Worm (Caenorhabditis elegans): Measurements from ENCODE around the gene nspb-8.

Gene nspb-8

DNA sequence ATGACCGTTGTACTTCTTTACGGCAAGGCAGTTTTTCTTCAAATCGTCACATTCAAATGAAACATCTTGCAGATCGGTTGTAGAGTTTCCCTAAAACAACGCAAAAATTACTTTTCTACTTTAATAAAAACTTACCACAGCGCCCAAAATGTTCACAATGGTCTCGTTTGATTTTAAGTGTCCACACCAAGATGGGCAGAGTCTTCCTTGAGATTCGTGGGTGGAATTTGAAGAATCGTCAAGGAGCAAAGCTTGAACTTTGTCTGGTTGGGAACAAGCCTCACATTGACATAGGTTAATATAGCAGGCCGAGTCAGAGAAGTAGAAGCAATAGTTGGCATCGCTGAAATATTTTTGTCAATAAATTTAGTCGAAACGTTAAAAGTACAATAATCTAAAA is 24.6 kb upstream of the nspb-8 start (continued):
- TF ChIP-seq dmd-9 (GFP tag; IDR thresholded peaks at IDR 0.05) = no peak
- no peak for TF ChIP-seq egl-27 (tag; optimal IDR thresholded peaks at IDR 0.05)
- 0 out of 2 replicates have a peak, but pooled peaks have one; percentile 31 for TF ChIP-seq madf-9 (GFP tag; conservative IDR thresholded peaks at IDR 0.05)
- TF ChIP-seq daf-16 (GFP tag; optimal IDR thresholded peaks at IDR 0.05) = no peak
- no peak for TF ChIP-seq daf-16 (tag; optimal IDR thresholded peaks at IDR 0.05)
- TF ChIP-seq mdl-1 (tag; optimal IDR thresholded peaks at IDR 0.05) = no peak
- TF ChIP-seq aha-1 (tag) = peak; percentile 97
- TF ChIP-seq nhr-25 (tag; optimal IDR thresholded peaks at IDR 0.05; ENCODE audit: borderline replicate concordance, insufficient read depth) = no peak
- no peak for TF ChIP-seq vab-7 (GFP tag; IDR thresholded peaks at IDR 0.05)
- TF ChIP-seq nhr-11 (tag; optimal IDR thresholded peaks at IDR 0.05) = no peak
- TF ChIP-seq aly-2 (tag; optimal IDR thresholded peaks at IDR 0.05) = no peak
- no peak for TF ChIP-seq ztf-7 (tag; optimal IDR thresholded peaks at IDR 0.05)
- no peak for TF ChIP-seq ces-1 (GFP tag; optimal IDR thresholded peaks at IDR 0.05)
- no peak for TF ChIP-seq ceh-20 (GFP tag; IDR thresholded peaks at IDR 0.05)

DNA sequence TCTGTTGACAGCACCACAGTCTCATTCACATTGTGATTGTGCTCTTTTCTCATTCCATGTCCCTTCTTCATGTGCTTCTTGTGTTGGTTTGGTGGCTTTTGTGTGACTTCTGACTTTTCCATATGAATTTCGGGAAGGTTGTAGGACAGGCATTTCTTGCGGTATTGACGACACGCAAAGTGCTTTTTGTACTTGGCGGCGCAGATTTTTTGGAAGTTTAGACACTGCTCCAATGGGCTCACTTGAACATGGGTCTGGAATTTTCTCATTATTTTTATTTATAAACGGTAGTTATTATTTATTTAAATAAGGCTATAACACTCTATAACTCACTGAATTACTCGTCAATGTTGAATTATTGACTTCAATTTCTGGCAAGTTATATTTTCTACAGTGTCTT is 23.8 kb upstream of the nspb-8 start:
- TF ChIP-seq mxl-2 (GFP tag; conservative IDR thresholded peaks at IDR 0.05) (0 out of 2 replicates have a peak, but pooled peaks have one; percentile 36), daf-19 (GFP tag; conservative IDR thresholded peaks at IDR 0.05) (no peak), daf-16 (GFP tag; optimal IDR thresholded peaks at IDR 0.05) (no peak), daf-16 (tag; optimal IDR thresholded peaks at IDR 0.05) (peak; percentile 50), nhr-42 (GFP tag; IDR thresholded peaks at IDR 0.05) (0 out of 2 replicates have a peak, but pooled peaks have one; percentile 4), php-3 (GFP tag; IDR thresholded peaks at IDR 0.05) (peak; percentile 52; the same call in 1 of the 2 replicates), daf-8 (GFP tag; IDR thresholded peaks at IDR 0.05) (no peak), T20F7.1 (GFP tag; optimal IDR thresholded peaks at IDR 0.05) (no peak), ama-1 (optimal IDR thresholded peaks at IDR 0.05) (peak; percentile 59), F10B5.3 (tag; optimal IDR thresholded peaks at IDR 0.05) (no peak), dmd-6 (GFP tag; IDR thresholded peaks at IDR 0.05) (peak; percentile 35; the same call in 1 of the 2 replicates), snpc-1.2 (GFP tag; IDR thresholded peaks at IDR 0.05) (0 out of 2 replicates have a peak, but pooled peaks have one; percentile 9), nhr-102 (tag; optimal IDR thresholded peaks at IDR 0.05) (no peak), ceh-20 (GFP tag; IDR thresholded peaks at IDR 0.05) (no peak), Y75B8A.6 (GFP tag; IDR thresholded peaks at IDR 0.05) (0 out of 2 replicates have a peak, but pooled peaks have one; percentile 39), aha-1 (tag) (no peak), lin-39 (tag; optimal IDR thresholded peaks at IDR 0.05) (no peak)

DNA sequence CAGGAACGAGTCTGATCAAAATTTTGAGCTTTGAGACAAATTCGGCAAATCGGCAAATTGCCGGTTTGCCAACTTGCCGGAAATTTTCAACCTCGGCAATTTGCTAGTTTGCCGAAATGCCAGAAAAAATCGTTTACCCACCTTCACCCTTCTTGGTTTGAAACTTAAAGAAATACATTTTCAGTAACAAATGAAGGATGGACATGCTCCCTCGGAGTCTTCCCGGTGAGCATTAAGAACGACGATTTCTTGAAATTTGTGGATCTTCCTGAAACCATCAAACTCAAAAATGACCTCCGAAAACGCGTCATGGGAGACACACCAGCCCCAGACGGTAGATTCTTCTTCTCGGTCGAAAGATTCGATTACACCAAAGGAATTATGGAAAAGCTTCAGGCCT is 22.3 kb upstream of the nspb-8 start:
- peak; percentile 34 for TF ChIP-seq ama-1 (optimal IDR thresholded peaks at IDR 0.05)
- TF ChIP-seq unc-130 (GFP tag; optimal IDR thresholded peaks at IDR 0.05) = no peak
- TF ChIP-seq aha-1 (tag) = peak; percentile 96
- TF ChIP-seq php-3 (GFP tag; IDR thresholded peaks at IDR 0.05) = 0 out of 2 replicates have a peak, but pooled peaks have one; percentile 27

DNA sequence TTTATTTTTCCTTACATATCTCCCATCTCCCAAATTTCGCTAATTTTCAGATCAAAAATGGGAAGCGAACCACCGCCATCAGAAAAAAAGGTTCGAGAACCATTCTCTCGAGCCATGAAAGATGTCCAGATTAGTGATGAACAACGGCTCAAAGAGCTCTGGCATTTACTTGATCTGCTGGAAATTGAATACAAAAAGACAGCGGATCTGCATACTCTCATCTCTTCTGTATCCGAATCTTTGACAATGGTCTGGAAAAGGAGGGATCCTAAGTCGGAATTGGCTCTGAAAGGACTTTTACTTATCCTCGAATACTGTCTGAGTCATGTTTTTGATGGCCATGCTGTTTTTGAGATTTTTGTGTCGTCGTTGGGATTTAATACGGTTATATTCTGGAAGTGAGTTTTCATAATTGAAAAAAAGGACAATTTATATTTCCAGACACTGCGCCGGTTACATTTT is 20.4 kb upstream of the nspb-8 start, which contains the start of gene tps-2:
Gene tps-2, plus strand, starts transcription at position 51 of the 462 bp plus-strand sequence.
- TF ChIP-seq ztf-11 (tag; optimal IDR thresholded peaks at IDR 0.05) = no peak
- TF ChIP-seq D1046.2 (GFP tag; IDR thresholded peaks at IDR 0.05) = no peak
- TF ChIP-seq Y105C5A.15 (GFP tag; IDR thresholded peaks at IDR 0.05) = 0 out of 2 replicates have a peak, but pooled peaks have one; percentile 28
- peak; percentile 5; the same call in 1 of the 2 replicates for TF ChIP-seq Y75B8A.6 (GFP tag; IDR thresholded peaks at IDR 0.05)
- TF ChIP-seq unc-130 (GFP tag; optimal IDR thresholded peaks at IDR 0.05) = no peak
- TF ChIP-seq arid-1 (GFP tag; conservative IDR thresholded peaks at IDR 0.05) = peak; percentile 12; the same call in 1 of the 2 replicates
- no peak for TF ChIP-seq pqm-1 (tag; optimal IDR thresholded peaks at IDR 0.05)
- no peak for TF ChIP-seq snpc-1.2 (GFP tag; IDR thresholded peaks at IDR 0.05)
- TF ChIP-seq aha-1 (tag) = peak; percentile 96
- peak; percentile 29; the same call in 1 of the 2 replicates for TF ChIP-seq ctbp-1 (GFP tag; IDR thresholded peaks at IDR 0.05)
- peak; percentile 28 for TF ChIP-seq sdz-12 (GFP tag; optimal IDR thresholded peaks at IDR 0.05)
- no peak for TF ChIP-seq dmd-9 (GFP tag; IDR thresholded peaks at IDR 0.05)
- TF ChIP-seq egl-43 (GFP tag; IDR thresholded peaks at IDR 0.05) = no peak
- peak; percentile 0 for TF ChIP-seq T20F7.1 (GFP tag; optimal IDR thresholded peaks at IDR 0.05)
- peak; percentile 9 for TF ChIP-seq mep-1 (tag; optimal IDR thresholded peaks at IDR 0.05)
- peak in 1 of 2 experiments; percentile 18 for TF ChIP-seq lsy-2 (tag; optimal IDR thresholded peaks at IDR 0.05)

Measured in whole organism, L4 larva.